Fruit fly (Drosophila melanogaster): Measurements from ENCODE around the gene Jhbp4.

Gene Jhbp4

dm6 chr3R:16025587-16026223 lies 17.6 kb upstream of the Jhbp4 start, which contains the start of gene pnr (continued):
- TF ChIP-seq D (optimal IDR thresholded peaks at IDR 0.05): peak; percentile 66
- no peak for TF ChIP-seq D (GFP tag; optimal IDR thresholded peaks at IDR 0.05)
- peak; percentile 20 for TF ChIP-seq CG12219 (GFP tag; optimal IDR thresholded peaks at IDR 0.05)
- TF ChIP-seq odd (GFP tag; optimal IDR thresholded peaks at IDR 0.05): peak; percentile 23
- peak; percentile 8 for TF ChIP-seq zen (tag; optimal IDR thresholded peaks at IDR 0.05)
- 0 out of 2 replicates have a peak, but pooled peaks have one; percentile 20 for TF ChIP-seq Xrp1 (GFP tag; IDR thresholded peaks at IDR 0.05)
- 0 out of 2 replicates have a peak, but pooled peaks have one; percentile 8 for TF ChIP-seq CG32772 (GFP tag; IDR thresholded peaks at IDR 0.05)
- peak; percentile 53 for TF ChIP-seq Scr (GFP tag; IDR thresholded peaks at IDR 0.05; ENCODE audit: partially characterized antibody)
- TF ChIP-seq sens-2 (GFP tag; IDR thresholded peaks at IDR 0.05): peak; percentile 12; the same call in 1 of the 2 replicates
- TF ChIP-seq CG13894 (tag; optimal IDR thresholded peaks at IDR 0.05): no peak
- no peak for TF ChIP-seq scrt (GFP tag; optimal IDR thresholded peaks at IDR 0.05)
- TF ChIP-seq CG7963 (GFP tag; IDR thresholded peaks at IDR 0.05; ENCODE audit: partially characterized antibody): no peak
- TF ChIP-seq insv (GFP tag; optimal IDR thresholded peaks at IDR 0.05): peak; percentile 57 to 94
- TF ChIP-seq CG7987 (GFP tag; optimal IDR thresholded peaks at IDR 0.05): peak; percentile 16
- peak; percentile 40 for TF ChIP-seq Ets65A (GFP tag)
- TF ChIP-seq mirr (GFP tag; optimal IDR thresholded peaks at IDR 0.05): peak; percentile 57
- peak; percentile 46; the same call in 2 of the 3 replicates for TF ChIP-seq HLH4C (GFP tag; IDR thresholded peaks at IDR 0.05; ENCODE audit: partially characterized antibody)
- peak; percentile 35; the same call in 1 of the 2 replicates for TF ChIP-seq Ptx1 (GFP tag; IDR thresholded peaks at IDR 0.05)
- TF ChIP-seq grn (GFP tag; optimal IDR thresholded peaks at IDR 0.05): peak; percentile 98
- TF ChIP-seq croc (GFP tag; conservative IDR thresholded peaks at IDR 0.05): no peak
- TF ChIP-seq crol (GFP tag; IDR thresholded peaks at IDR 0.05): peak; percentile 21; the same call in 1 of the 2 replicates
- TF ChIP-seq Atf6 (GFP tag; IDR thresholded peaks at IDR 0.05): peak; percentile 54; the same call in 1 of the 2 replicates
- no peak for TF ChIP-seq Max (GFP tag; optimal IDR thresholded peaks at IDR 0.05)
- no peak for TF ChIP-seq CG9609 (GFP tag; optimal IDR thresholded peaks at IDR 0.05)
- peak; percentile 39; the same call in 1 of the 3 replicates for TF ChIP-seq gce (GFP tag; IDR thresholded peaks at IDR 0.05)
- TF ChIP-seq CG14667 (GFP tag; IDR thresholded peaks at IDR 0.05): no peak
- TF ChIP-seq Side (GFP tag; optimal IDR thresholded peaks at IDR 0.05): peak; percentile 20
- peak; percentile 48; the same call in 1 of the 3 replicates for TF ChIP-seq zen2 (GFP tag; IDR thresholded peaks at IDR 0.05; ENCODE audit: partially characterized antibody)
- TF ChIP-seq Doc2 (GFP tag; IDR thresholded peaks at IDR 0.05): no peak
- peak; percentile 37 for TF ChIP-seq gsb-n (tag; optimal IDR thresholded peaks at IDR 0.05)
- TF ChIP-seq her (GFP tag; optimal IDR thresholded peaks at IDR 0.05): no peak
- TF ChIP-seq wek (GFP tag; optimal IDR thresholded peaks at IDR 0.05): peak; percentile 19
- peak; percentile 39; the same call in 1 of the 2 replicates for TF ChIP-seq sna (GFP tag; IDR thresholded peaks at IDR 0.05; ENCODE audit: partially characterized antibody)
- peak in 1 of 2 experiments; percentile 86 for TF ChIP-seq Pdp1 (GFP tag; optimal IDR thresholded peaks at IDR 0.05)
- TF ChIP-seq CG13775 (GFP tag; optimal IDR thresholded peaks at IDR 0.05): peak; percentile 17
- no peak for TF ChIP-seq CG31441 (GFP tag; IDR thresholded peaks at IDR 0.05)
- TF ChIP-seq CG42726 (GFP tag; IDR thresholded peaks at IDR 0.05; ENCODE audit: partially characterized antibody): peak; percentile 70; the same call in 1 of the 2 replicates
- peak; percentile 50 for TF ChIP-seq nmo (GFP tag; optimal IDR thresholded peaks at IDR 0.05)
- TF ChIP-seq hbn (GFP tag; IDR thresholded peaks at IDR 0.05; ENCODE audit: partially characterized antibody): peak; percentile 30; the same call in 1 of the 2 replicates
- TF ChIP-seq Oaz (GFP tag; IDR thresholded peaks at IDR 0.05): no peak
- TF ChIP-seq CG2202 (tag; optimal IDR thresholded peaks at IDR 0.05): no peak
- peak; percentile 14 for TF ChIP-seq pb (GFP tag; optimal IDR thresholded peaks at IDR 0.05)
- TF ChIP-seq E2f2 (GFP tag; IDR thresholded peaks at IDR 0.05): peak; percentile 24; the same call in 1 of the 2 replicates
- peak; percentile 1 for TF ChIP-seq CG17186 (GFP tag; optimal IDR thresholded peaks at IDR 0.05)
- TF ChIP-seq Trl (optimal IDR thresholded peaks at IDR 0.05): peak; percentile 85
- TF ChIP-seq Trl (GFP tag; optimal IDR thresholded peaks at IDR 0.05): peak; percentile 50
- TF ChIP-seq BEAF-32 (GFP tag; optimal IDR thresholded peaks at IDR 0.05): no peak
- TF ChIP-seq row (GFP tag; IDR thresholded peaks at IDR 0.05): no peak
- TF ChIP-seq tio (GFP tag; optimal IDR thresholded peaks at IDR 0.05): no peak
